Fruit fly (Drosophila melanogaster): Measurements from ENCODE around the gene CG43349.

The CG43349 gene

DNA sequence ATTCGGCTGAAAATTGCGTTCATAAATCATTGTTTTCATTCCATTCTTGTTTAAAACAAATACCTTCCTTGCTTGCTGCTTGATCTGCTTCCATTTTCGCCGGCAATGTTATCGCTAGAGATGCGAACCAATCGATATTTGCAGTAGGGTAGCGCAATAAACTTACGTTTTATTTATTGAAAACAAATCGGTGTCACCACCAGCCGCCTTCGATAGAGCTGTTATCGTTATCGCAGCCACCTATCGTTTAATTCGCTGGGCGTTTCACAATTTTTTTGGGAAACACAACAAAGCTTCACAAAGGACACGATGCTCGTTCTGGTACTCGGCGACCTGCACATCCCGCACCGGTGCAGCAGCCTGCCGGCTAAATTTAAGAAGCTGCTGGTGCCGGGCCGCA is 49.5 kb upstream of the CG43349 start, which contains the start of the genes Tfb4 and Vps29 (continued):
- no peak for TF ChIP-seq fd64A (GFP tag; optimal IDR thresholded peaks at IDR 0.05)
- TF ChIP-seq CG8089 (GFP tag; optimal IDR thresholded peaks at IDR 0.05), result no peak
- peak; percentile 39 for TF ChIP-seq CG8924 (tag; optimal IDR thresholded peaks at IDR 0.05)
- no peak for TF ChIP-seq CG8765 (GFP tag; IDR thresholded peaks at IDR 0.05)
- no peak for TF ChIP-seq CG43689 (GFP tag; IDR thresholded peaks at IDR 0.05)
- peak; percentile 7 for TF ChIP-seq tx (GFP tag; optimal IDR thresholded peaks at IDR 0.05)
- TF ChIP-seq CG11456 (GFP tag; IDR thresholded peaks at IDR 0.05), result peak; percentile 71; the same call in 2 of the 3 replicates
- TF ChIP-seq HLH3B (GFP tag; IDR thresholded peaks at IDR 0.05), result no peak
- TF ChIP-seq ap (GFP tag; IDR thresholded peaks at IDR 0.05), result no peak
- no peak for TF ChIP-seq kah (GFP tag; optimal IDR thresholded peaks at IDR 0.05)
- peak; percentile 59 for TF ChIP-seq HmgD (GFP tag; optimal IDR thresholded peaks at IDR 0.05)
- TF ChIP-seq CG16813 (GFP tag; IDR thresholded peaks at IDR 0.05; ENCODE audit: partially characterized antibody), result peak; percentile 90
- no peak for TF ChIP-seq slp2 (GFP tag; optimal IDR thresholded peaks at IDR 0.05)
- TF ChIP-seq gcm2 (GFP tag; optimal IDR thresholded peaks at IDR 0.05), result no peak
- peak; percentile 42 for TF ChIP-seq CG7271 (tag; optimal IDR thresholded peaks at IDR 0.05)
- peak; percentile 68 for TF ChIP-seq inv (GFP tag; IDR thresholded peaks at IDR 0.05; ENCODE audit: partially characterized antibody)
- no peak for TF ChIP-seq dimm (GFP tag; IDR thresholded peaks at IDR 0.05)
- TF ChIP-seq Asciz (GFP tag; optimal IDR thresholded peaks at IDR 0.05), result no peak
- peak; percentile 63 for TF ChIP-seq Side (GFP tag; optimal IDR thresholded peaks at IDR 0.05)
- no peak for TF ChIP-seq da (GFP tag; optimal IDR thresholded peaks at IDR 0.05)
- peak; percentile 97 for TF ChIP-seq MBD-R2 (GFP tag; IDR thresholded peaks at IDR 0.05)
- no peak for TF ChIP-seq ase (GFP tag; IDR thresholded peaks at IDR 0.05)
- TF ChIP-seq Aef1 (GFP tag; IDR thresholded peaks at IDR 0.05), result peak; percentile 24; the same call in 1 of the 3 replicates
- TF ChIP-seq CG13287 (GFP tag; IDR thresholded peaks at IDR 0.05; ENCODE audit: partially characterized antibody), result peak; percentile 95
- TF ChIP-seq CG5180 (GFP tag; optimal IDR thresholded peaks at IDR 0.05), result no peak
- TF ChIP-seq CG12744 (GFP tag; optimal IDR thresholded peaks at IDR 0.05), result no peak
- TF ChIP-seq Camta (GFP tag; optimal IDR thresholded peaks at IDR 0.05), result no peak
- no peak for TF ChIP-seq Ravus (GFP tag; IDR thresholded peaks at IDR 0.05)
- TF ChIP-seq NK7.1 (GFP tag; optimal IDR thresholded peaks at IDR 0.05), result no peak
- peak; percentile 87 for TF ChIP-seq CG9932 (GFP tag; IDR thresholded peaks at IDR 0.05)
- peak; percentile 94 for TF ChIP-seq hb (GFP tag; IDR thresholded peaks at IDR 0.05; ENCODE audit: partially characterized antibody)
- no peak for TF ChIP-seq twi (tag; optimal IDR thresholded peaks at IDR 0.05)
- TF ChIP-seq CG1529 (GFP tag; optimal IDR thresholded peaks at IDR 0.05), result no peak
- no peak for TF ChIP-seq Neu2 (GFP tag; optimal IDR thresholded peaks at IDR 0.05; ENCODE audit: borderline replicate concordance)
- peak; percentile 53 to 58 for TF ChIP-seq Pdp1 (GFP tag; optimal IDR thresholded peaks at IDR 0.05)
- no peak for TF ChIP-seq CG11560 (tag; IDR thresholded peaks at IDR 0.05)
- TF ChIP-seq CG15479 (GFP tag; optimal IDR thresholded peaks at IDR 0.05), result no peak
- TF ChIP-seq Dek (tag; optimal IDR thresholded peaks at IDR 0.05), result no peak
- TF ChIP-seq trh (GFP tag; optimal IDR thresholded peaks at IDR 0.05), result no peak
- TF ChIP-seq en (GFP tag; optimal IDR thresholded peaks at IDR 0.05), result no peak
- TF ChIP-seq CG11085 (GFP tag; IDR thresholded peaks at IDR 0.05), result peak; percentile 46; the same call in 1 of the 2 replicates
- TF ChIP-seq Xbp1 (GFP tag; optimal IDR thresholded peaks at IDR 0.05), result peak; percentile 67
- TF ChIP-seq CG2875 (GFP tag; optimal IDR thresholded peaks at IDR 0.05), result no peak
- no peak for TF ChIP-seq CG1233 (GFP tag; optimal IDR thresholded peaks at IDR 0.05)
- no peak for TF ChIP-seq CG34376 (GFP tag; optimal IDR thresholded peaks at IDR 0.05)
- peak; percentile 96 for TF ChIP-seq ato (GFP tag; IDR thresholded peaks at IDR 0.05; ENCODE audit: partially characterized antibody)
- peak; percentile 56 for TF ChIP-seq B-H2 (GFP tag; optimal IDR thresholded peaks at IDR 0.05)
- no peak for TF ChIP-seq tap (tag; optimal IDR thresholded peaks at IDR 0.05)
- no peak for TF ChIP-seq CG31441 (GFP tag; IDR thresholded peaks at IDR 0.05)
- TF ChIP-seq ken (GFP tag; IDR thresholded peaks at IDR 0.05), result peak; percentile 61; the same call in 2 of the 3 replicates
- no peak for TF ChIP-seq kni (GFP tag; optimal IDR thresholded peaks at IDR 0.05)
- TF ChIP-seq Antp (GFP tag; optimal IDR thresholded peaks at IDR 0.05), result peak; percentile 63

All from whole organism, embryonic.